Fruit fly (Drosophila melanogaster) whole organism, prepupa: Measurements from ENCODE around the gene Act88F.

Experiments
- Blimp-1 ChIP-seq: fragments of 200-800 bp; sonication (Bioruptor generic); optimal IDR thresholded peaks from 3 replicates; lab custom pipeline; 2017; ENCODE audit warnings: missing biosample characterization, missing genetic modification characterization, mild to moderate bottlenecking, moderate library complexity, missing genetic modification reagents
- CG16779 ChIP-seq: fragments of 200-800 bp; sonication (Bioruptor generic); optimal IDR thresholded peaks from 3 replicates; lab custom pipeline; 2017; ENCODE audit warnings: missing biosample characterization, mild to moderate bottlenecking, missing genetic modification characterization
- CG31627 ChIP-seq: fragments of 200-800 bp; sonication (Bioruptor generic); optimal IDR thresholded peaks from 3 replicates; lab custom pipeline; 2016; ENCODE audit warnings: missing biosample characterization, missing genetic modification characterization
- CG7368 ChIP-seq: fragments of 200-800 bp; sonication (Bioruptor generic); optimal IDR thresholded peaks from 3 replicates; lab custom pipeline; 2016; ENCODE audit warnings: missing biosample characterization, missing genetic modification characterization
- CG8119 ChIP-seq: fragments of 200-800 bp; sonication (Bioruptor generic); IDR thresholded peaks from 3 replicates; pipeline ENCODE4 v1.3.6; 2022; ENCODE audit warnings: missing biosample characterization, missing genetic modification characterization
- Ets21C ChIP-seq: fragments of 200-800 bp; sonication (Bioruptor generic); optimal IDR thresholded peaks from 3 replicates; lab custom pipeline; 2016; ENCODE audit warnings: missing biosample characterization, missing genetic modification characterization
- OdsH ChIP-seq: fragments of 200-800 bp; sonication (Bioruptor generic); optimal IDR thresholded peaks from 3 replicates; lab custom pipeline; 2016; ENCODE audit warnings: missing biosample characterization, missing genetic modification characterization
- fd59A ChIP-seq: fragments of 200-800 bp; sonication (Bioruptor generic); optimal IDR thresholded peaks from 2 replicates; lab custom pipeline; 2017; ENCODE audit warnings: missing biosample characterization, mild to moderate bottlenecking, missing genetic modification characterization, missing genetic modification reagents

DNA sequence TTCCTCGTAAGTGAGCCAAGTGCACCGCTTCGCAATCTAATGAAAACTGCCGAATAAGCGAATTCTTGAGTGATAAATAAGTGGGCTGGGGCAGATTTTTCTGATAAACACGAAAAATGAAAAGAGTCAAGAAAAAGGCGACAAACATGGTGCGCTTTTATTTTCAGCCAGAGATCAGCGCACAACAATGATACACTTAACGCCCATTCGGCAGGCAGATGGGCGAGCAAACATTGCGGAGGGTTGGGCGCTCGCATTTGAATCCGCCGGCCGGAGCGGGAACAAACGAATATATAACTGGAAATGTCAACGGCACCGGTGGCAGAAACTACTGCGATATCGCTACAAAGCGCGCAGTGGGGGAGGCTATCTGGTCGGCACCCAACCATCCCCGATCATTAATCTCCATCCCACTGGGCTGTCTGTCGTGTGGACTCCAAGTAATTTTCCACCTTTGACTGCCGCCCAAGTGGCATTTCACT is 32.7 kb upstream of the Act88F start, which contains the start of gene CG6125:
- TF ChIP-seq Blimp-1 (GFP tag; lab: Kevin White, UChicago) (no peak), CG7368 (GFP tag; lab: Kevin White, UChicago) (no peak), CG8119 (GFP tag; lab: Robert Waterston, UW) (no peak), Ets21C (GFP tag; lab: Kevin White, UChicago) (no peak), CG31627 (GFP tag; lab: Kevin White, UChicago) (no peak), OdsH (GFP tag; lab: Kevin White, UChicago) (no peak), CG16779 (tag; lab: Kevin White, UChicago) (no peak), fd59A (GFP tag; lab: Kevin White, UChicago) (no peak)
